Worm (Caenorhabditis elegans) whole organism, L3 larva: ENCODE data around the gene exc-13.

Source experiments
- aly-2 ChIP-seq: fragments of 150-350 bp; optimal IDR thresholded peaks from 2 replicates; lab custom pipeline; 2014; ENCODE audit warnings: missing biosample characterization, missing genetic modification characterization
- ama-1 ChIP-seq: fragments of 150-350 bp; optimal IDR thresholded peaks from 2 replicates; lab custom pipeline; 2018

DNA sequence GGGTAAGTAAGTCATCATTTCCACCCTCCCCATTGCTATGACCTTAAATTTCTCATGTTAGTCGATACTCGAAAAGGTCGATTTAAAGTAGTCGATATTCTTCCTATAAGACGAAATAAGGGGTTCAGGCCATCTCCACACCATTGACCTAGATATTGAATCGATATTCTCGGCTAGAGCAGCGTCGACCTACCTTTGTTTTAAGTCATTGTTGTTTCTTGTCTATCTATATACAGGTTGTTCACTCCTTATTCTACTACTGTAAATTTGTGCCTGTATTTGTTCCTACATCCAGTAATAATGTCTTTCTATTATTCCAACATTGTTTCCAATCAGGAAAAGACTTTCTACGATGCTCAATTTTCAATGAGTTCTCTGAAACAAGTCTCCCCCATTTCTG lies 38.1 kb upstream of the exc-13 start, which contains the start of gene F10G2.4:
- TF ChIP-seq aly-2 (no peak), ama-1 (lab: Kevin White, UChicago) (no peak)
